Fruit fly (Drosophila melanogaster) whole organism, embryonic: Measurements from ENCODE around the gene CG4631.
A peak's percentile ranks its signal among the peaks of the same experiment; 100 is the strongest.

Experiments
- Abd-B ChIP-seq: fragments of 200-800 bp; sonication (Bioruptor generic); optimal IDR thresholded peaks from 2 replicates; lab custom pipeline; 2018; ENCODE audit warnings: missing biosample characterization, mild to moderate bottlenecking, missing genetic modification characterization, moderate library complexity
- Asciz ChIP-seq: fragments of 200-800 bp; sonication (Bioruptor generic); optimal IDR thresholded peaks from 2 replicates; lab custom pipeline; 2017; ENCODE audit warnings: missing biosample characterization, mild to moderate bottlenecking, missing genetic modification characterization, missing genetic modification reagents
- CG10431 ChIP-seq: fragments of 200-800 bp; sonication (Bioruptor generic); optimal IDR thresholded peaks from 3 replicates; lab custom pipeline; 2018; ENCODE audit warnings: missing biosample characterization, mild to moderate bottlenecking, missing genetic modification characterization
- CG14667 ChIP-seq: fragments of 200-800 bp; sonication (Bioruptor generic); IDR thresholded peaks from 2 replicates; pipeline ENCODE4 v1.3.6; 2022; ENCODE audit warnings: missing biosample characterization, missing genetic modification characterization
- CG14710 ChIP-seq: fragments of 200-800 bp; sonication (Bioruptor generic); optimal IDR thresholded peaks from 3 replicates; lab custom pipeline; 2019; ENCODE audit warnings: missing biosample characterization, mild to moderate bottlenecking, missing genetic modification characterization, moderate library complexity
- CG1647 ChIP-seq: fragments of 200-800 bp; sonication (Bioruptor generic); optimal IDR thresholded peaks from 3 replicates; lab custom pipeline; 2016; ENCODE audit warnings: missing biosample characterization, missing genetic modification characterization
- CG17359 ChIP-seq: fragments of 200-800 bp; sonication (Bioruptor generic); optimal IDR thresholded peaks from 3 replicates; lab custom pipeline; 2018; ENCODE audit warnings: missing biosample characterization, mild to moderate bottlenecking, missing genetic modification characterization, moderate library complexity
- CG17829 ChIP-seq: fragments of 200-800 bp; optimal IDR thresholded peaks from 2 replicates; lab custom pipeline; 2019; ENCODE audit warnings: missing biosample characterization, mild to moderate bottlenecking, missing genetic modification characterization, moderate library complexity
- CG2199 ChIP-seq: fragments of 200-800 bp; sonication (Bioruptor generic); IDR thresholded peaks from 3 replicates; pipeline ENCODE4 v1.3.6; 2022; ENCODE audit warnings: missing biosample characterization, missing genetic modification characterization
- CG30403 ChIP-seq: fragments of 200-800 bp; sonication (Bioruptor generic); optimal IDR thresholded peaks from 3 replicates; lab custom pipeline; 2016; ENCODE audit warnings: missing biosample characterization, missing genetic modification characterization
- CG4360 ChIP-seq: fragments of 200-800 bp; sonication (Bioruptor generic); IDR thresholded peaks from 2 replicates; pipeline ENCODE4 v1.3.6; 2022; ENCODE audit warnings: missing biosample characterization, missing genetic modification characterization
- CG43689 ChIP-seq: fragments of 200-800 bp; sonication (Bioruptor generic); IDR thresholded peaks from 2 replicates; pipeline ENCODE4 v1.3.6; 2022; ENCODE audit warnings: missing biosample characterization, missing genetic modification characterization
- CG4404 ChIP-seq: fragments of 200-800 bp; sonication (Bioruptor generic); IDR thresholded peaks from 2 replicates; pipeline ENCODE4 v1.3.6; 2022; ENCODE audit warnings: missing biosample characterization, missing genetic modification characterization
- CG6689 ChIP-seq: fragments of 200-800 bp; sonication (Bioruptor generic); IDR thresholded peaks from 2 replicates; pipeline ENCODE4 v1.3.6; 2022; ENCODE audit warnings: missing biosample characterization, missing genetic modification characterization
- CG6765 ChIP-seq: fragments of 200-800 bp; sonication (Bioruptor generic); optimal IDR thresholded peaks from 3 replicates; lab custom pipeline; 2017; ENCODE audit warnings: missing biosample characterization, mild to moderate bottlenecking, missing genetic modification characterization
- CG7786 ChIP-seq: fragments of 200-800 bp; sonication (Bioruptor generic); optimal IDR thresholded peaks from 2 replicates; lab custom pipeline; 2016; ENCODE audit warnings: missing biosample characterization, missing genetic modification characterization
- CG8388 ChIP-seq: fragments of 200-800 bp; sonication (Bioruptor generic); optimal IDR thresholded peaks from 2 replicates; lab custom pipeline; 2019; ENCODE audit warnings: missing biosample characterization, mild to moderate bottlenecking, missing genetic modification characterization, moderate library complexity
- Dek ChIP-seq: fragments of 200-800 bp; sonication (Bioruptor generic); optimal IDR thresholded peaks from 3 replicates; lab custom pipeline; 2019; ENCODE audit warnings: missing biosample characterization, mild to moderate bottlenecking, missing genetic modification characterization, moderate library complexity
- Dfd ChIP-seq, 2 experiments: fragments of >200 bp; optimal IDR thresholded peaks; 2 replicates each; lab custom pipeline; 2017; ENCODE audit warnings: missing biosample characterization in 2 of 2, missing genetic modification characterization in 2 of 2
- Dip2 ChIP-seq: fragments of 200-800 bp; sonication (Bioruptor generic); IDR thresholded peaks from 2 replicates; pipeline ENCODE4 v1.3.6; 2022; ENCODE audit warnings: missing biosample characterization, missing genetic modification characterization
- Ets65A ChIP-seq: fragments of 200-800 bp; sonication (Bioruptor generic); peaks from one replicate; lab custom pipeline; 2016; ENCODE audit warnings: missing biosample characterization, missing genetic modification characterization
- HLHmδ ChIP-seq: fragments of 200-800 bp; sonication (Bioruptor generic); optimal IDR thresholded peaks from 2 replicates; lab custom pipeline; 2018; ENCODE audit warnings: missing biosample characterization, mild to moderate bottlenecking, missing genetic modification characterization, moderate library complexity
- Lhr ChIP-seq: fragments of 200-800 bp; sonication (Bioruptor generic); optimal IDR thresholded peaks from 3 replicates; lab custom pipeline; 2017; ENCODE audit warnings: mild to moderate bottlenecking, missing biosample characterization, missing genetic modification reagents, missing genetic modification characterization
- Med ChIP-seq: fragments of 200-800 bp; sonication (Bioruptor generic); peaks from one replicate; lab custom pipeline; 2016; ENCODE audit warnings: missing biosample characterization, missing genetic modification characterization, mild to moderate bottlenecking, inconsistent platforms, moderate library complexity
- Neu2 ChIP-seq: fragments of 200-800 bp; sonication (Bioruptor generic); optimal IDR thresholded peaks from 3 replicates; lab custom pipeline; 2016; ENCODE audit warnings: missing biosample characterization, missing genetic modification characterization, borderline replicate concordance
- Nf-YB ChIP-seq: fragments of 200-800 bp; sonication (Bioruptor generic); optimal IDR thresholded peaks from 3 replicates; lab custom pipeline; 2019; ENCODE audit warnings: missing biosample characterization, mild to moderate bottlenecking, missing genetic modification characterization, moderate library complexity
- Opbp ChIP-seq: fragments of 200-800 bp; sonication (Bioruptor generic); IDR thresholded peaks from 3 replicates; pipeline ENCODE4 v1.3.6; 2022; ENCODE audit warnings: missing biosample characterization, missing genetic modification characterization; ENCODE audit not compliant: partially characterized antibody
- Pdp1 ChIP-seq, 2 experiments: fragments of 200-800 bp; sonication (Bioruptor generic); optimal IDR thresholded peaks; 3 replicates each; lab custom pipeline; 2016; ENCODE audit warnings: missing biosample characterization in 2 of 2, missing genetic modification characterization in 2 of 2, mild to moderate bottlenecking in 1 of 2, moderate library complexity in 1 of 2
- Poxn ChIP-seq: fragments of 200-800 bp; sonication (Bioruptor generic); IDR thresholded peaks from 2 replicates; pipeline ENCODE4 v1.3.6; 2022; ENCODE audit warnings: missing biosample characterization, missing genetic modification characterization
- Ptx1 ChIP-seq: fragments of 200-800 bp; sonication (Bioruptor generic); IDR thresholded peaks from 2 replicates; pipeline ENCODE4 v1.3.6; 2022; ENCODE audit warnings: missing biosample characterization, missing genetic modification characterization
- Sox100B ChIP-seq: fragments of 200-800 bp; sonication (Bioruptor generic); optimal IDR thresholded peaks from 3 replicates; lab custom pipeline; 2018; ENCODE audit warnings: missing biosample characterization, mild to moderate bottlenecking, missing genetic modification characterization
- Spps ChIP-seq: fragments of 200-800 bp; sonication (Bioruptor generic); optimal IDR thresholded peaks from 2 replicates; lab custom pipeline; 2018; ENCODE audit warnings: missing biosample characterization, mild to moderate bottlenecking, missing genetic modification characterization
- croc ChIP-seq: fragments of 200-800 bp; sonication (Bioruptor generic); conservative IDR thresholded peaks from 3 replicates; pipeline ENCODE4 v1.3.6; 2022; ENCODE audit warnings: missing biosample characterization, missing genetic modification characterization
- cwo ChIP-seq: fragments of 200-800 bp; sonication (Bioruptor generic); optimal IDR thresholded peaks from 3 replicates; lab custom pipeline; 2017; ENCODE audit warnings: missing biosample characterization, missing genetic modification characterization, mild to moderate bottlenecking, moderate library complexity, missing genetic modification reagents
- dmrt99B ChIP-seq: fragments of 200-800 bp; sonication (Bioruptor generic); optimal IDR thresholded peaks from 2 replicates; lab custom pipeline; 2018; ENCODE audit warnings: missing biosample characterization, mild to moderate bottlenecking, missing genetic modification characterization, moderate library complexity
- emc ChIP-seq: fragments of 200-800 bp; sonication (Bioruptor generic); optimal IDR thresholded peaks from 2 replicates; lab custom pipeline; 2016; ENCODE audit warnings: missing biosample characterization, missing genetic modification characterization
- fd3F ChIP-seq: fragments of 200-800 bp; sonication (Bioruptor generic); optimal IDR thresholded peaks from 2 replicates; lab custom pipeline; 2018; ENCODE audit warnings: missing biosample characterization, mild to moderate bottlenecking, missing genetic modification characterization, moderate library complexity
- gfzf ChIP-seq: fragments of 200-800 bp; sonication (Bioruptor generic); optimal IDR thresholded peaks from 2 replicates; lab custom pipeline; 2016; ENCODE audit warnings: missing biosample characterization, mild to moderate bottlenecking, missing genetic modification characterization, moderate library complexity
- gt ChIP-seq: fragments of 200-800 bp; sonication (Bioruptor generic); IDR thresholded peaks from 2 replicates; pipeline ENCODE4 v1.3.6; 2022; ENCODE audit warnings: missing biosample characterization, missing genetic modification characterization
- her ChIP-seq: fragments of 200-800 bp; sonication (Bioruptor generic); optimal IDR thresholded peaks from 2 replicates; lab custom pipeline; 2016; ENCODE audit warnings: missing biosample characterization, missing genetic modification characterization
- jigr1 ChIP-seq: fragments of 200-800 bp; sonication (Bioruptor generic); IDR thresholded peaks from 3 replicates; pipeline ENCODE4 v1.3.6; 2022; ENCODE audit warnings: missing biosample characterization, missing genetic modification characterization
- lola ChIP-seq, 3 experiments: fragments of >200 bp in 2 of 3; fragments of 200-800 bp in 1 of 3; sonication (Bioruptor generic) in 1 of 3; optimal IDR thresholded peaks; 2 replicates each; lab custom pipeline; 2017 to 2019; ENCODE audit warnings: missing biosample characterization in 3 of 3, missing genetic modification characterization in 3 of 3, mild to moderate bottlenecking in 1 of 3, moderate library complexity in 1 of 3
- mam ChIP-seq: fragments of 200-800 bp; sonication (Bioruptor generic); optimal IDR thresholded peaks from 3 replicates; lab custom pipeline; 2016; ENCODE audit warnings: missing biosample characterization, missing genetic modification characterization
- otp ChIP-seq: fragments of 200-800 bp; sonication (Bioruptor generic); IDR thresholded peaks from 3 replicates; pipeline ENCODE4, ENCODE4 v1.3.6; 2022; ENCODE audit warnings: missing biosample characterization, missing genetic modification characterization
- pum ChIP-seq: fragments of 200-800 bp; sonication (Bioruptor generic); optimal IDR thresholded peaks from 2 replicates; lab custom pipeline; 2016; ENCODE audit warnings: missing biosample characterization, missing genetic modification characterization
- sima ChIP-seq: fragments of 200-800 bp; sonication (Bioruptor generic); optimal IDR thresholded peaks from 2 replicates; lab custom pipeline; 2016; ENCODE audit warnings: missing biosample characterization, missing genetic modification characterization
- sr ChIP-seq: fragments of 200-800 bp; sonication (Bioruptor generic); IDR thresholded peaks from 3 replicates; pipeline ENCODE4 v1.3.6; 2022; ENCODE audit warnings: missing biosample characterization, missing genetic modification characterization
- twi ChIP-seq: fragments of 200-800 bp; optimal IDR thresholded peaks from 2 replicates; lab custom pipeline; 2019; ENCODE audit warnings: missing biosample characterization, mild to moderate bottlenecking, missing genetic modification characterization, moderate library complexity
- unpg ChIP-seq: fragments of 200-800 bp; sonication (Bioruptor generic); optimal IDR thresholded peaks from 3 replicates; lab custom pipeline; 2018; ENCODE audit warnings: missing biosample characterization, mild to moderate bottlenecking, missing genetic modification characterization, moderate library complexity

Gene CG4631

DNA sequence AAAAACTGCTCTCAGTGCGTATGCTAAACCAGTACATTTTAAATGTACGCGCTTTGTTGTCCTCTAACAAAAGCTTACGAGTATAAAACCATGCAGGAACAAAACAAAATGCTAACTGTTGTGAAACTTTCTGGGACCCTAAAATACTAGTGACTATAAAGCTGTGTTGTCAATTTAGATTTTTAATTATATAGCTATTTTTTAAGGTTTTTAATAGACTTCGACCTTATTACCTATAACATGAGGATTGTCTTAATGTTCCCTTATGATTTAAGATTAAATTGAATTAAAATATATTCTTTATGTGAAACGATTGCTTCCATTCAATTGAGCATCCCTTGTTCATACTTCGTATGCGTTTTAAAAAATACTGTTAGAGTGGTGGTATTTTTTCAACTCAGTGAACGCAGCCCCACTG is 49.5 kb downstream of the CG4631 start (continued):
- peak; percentile 82 for TF ChIP-seq CG17829 (tag; lab: Kevin White, UChicago)
- peak; percentile 76 for TF ChIP-seq CG30403 (GFP tag; lab: Kevin White, UChicago)
- TF ChIP-seq CG10431 (GFP tag; lab: Kevin White, UChicago) = no peak
- peak; percentile 12 for TF ChIP-seq Asciz (GFP tag; lab: Kevin White, UChicago)
- TF ChIP-seq Nf-YB = no peak
- TF ChIP-seq CG14667 (GFP tag; lab: Robert Waterston, UW) = peak; percentile 78
- peak; percentile 80 for TF ChIP-seq CG14710
- TF ChIP-seq fd3F = peak; percentile 39
- TF ChIP-seq CG7786 (GFP tag; lab: Kevin White, UChicago) = peak; percentile 34
- no peak for TF ChIP-seq cwo (GFP tag; lab: Kevin White, UChicago)
- peak; percentile 43 for TF ChIP-seq croc (GFP tag; lab: Robert Waterston, UW)
- peak; percentile 79; the same call in 1 of the 3 replicates for TF ChIP-seq jigr1 (GFP tag; lab: Robert Waterston, UW)
- TF ChIP-seq CG17359 (tag; lab: Kevin White, UChicago) = no peak
- peak; percentile 77 for TF ChIP-seq CG6689 (GFP tag; lab: Robert Waterston, UW)
- TF ChIP-seq pum = no peak
- peak; percentile 66 for TF ChIP-seq Dek (tag; lab: Kevin White, UChicago)
- TF ChIP-seq gt (GFP tag; lab: Robert Waterston, UW) = peak; percentile 51
- TF ChIP-seq emc (GFP tag; lab: Kevin White, UChicago) = no peak
- TF ChIP-seq Abd-B = peak; percentile 88
- peak; percentile 59 for TF ChIP-seq CG4404
- peak; percentile 57 for TF ChIP-seq CG8388 (GFP tag; lab: Kevin White, UChicago)
- TF ChIP-seq twi = peak; percentile 30
- no peak for TF ChIP-seq her
- peak; percentile 34 for TF ChIP-seq CG1647
- TF ChIP-seq gfzf (GFP tag; lab: Kevin White, UChicago) = peak; percentile 76
- no peak for TF ChIP-seq Opbp
- TF ChIP-seq CG43689 (GFP tag; lab: Robert Waterston, UW) = no peak
- TF ChIP-seq CG6765 (GFP tag; lab: Kevin White, UChicago) = no peak
- no peak for TF ChIP-seq sima (GFP tag; lab: Kevin White, UChicago)
- TF ChIP-seq otp (GFP tag; lab: Robert Waterston, UW) = peak; percentile 65; the same call in 2 of the 3 replicates
- peak; percentile 78 for TF ChIP-seq Lhr
- TF ChIP-seq dmrt99B (tag; lab: Kevin White, UChicago) = no peak
- TF ChIP-seq Pdp1 (GFP tag; optimal IDR thresholded peaks at IDR 0.05; lab: Kevin White, UChicago) = peak; percentile 27 to 50
- TF ChIP-seq Neu2 (GFP tag; lab: Kevin White, UChicago) = no peak
- no peak for TF ChIP-seq HLHmδ (GFP tag; lab: Kevin White, UChicago)
- peak in 1 of 3 experiments; percentile 73 for TF ChIP-seq lola (GFP tag; optimal IDR thresholded peaks at IDR 0.05; lab: Kevin White, UChicago)
- TF ChIP-seq Spps (tag; lab: Kevin White, UChicago) = peak; percentile 35
- no peak for TF ChIP-seq unpg

DNA sequence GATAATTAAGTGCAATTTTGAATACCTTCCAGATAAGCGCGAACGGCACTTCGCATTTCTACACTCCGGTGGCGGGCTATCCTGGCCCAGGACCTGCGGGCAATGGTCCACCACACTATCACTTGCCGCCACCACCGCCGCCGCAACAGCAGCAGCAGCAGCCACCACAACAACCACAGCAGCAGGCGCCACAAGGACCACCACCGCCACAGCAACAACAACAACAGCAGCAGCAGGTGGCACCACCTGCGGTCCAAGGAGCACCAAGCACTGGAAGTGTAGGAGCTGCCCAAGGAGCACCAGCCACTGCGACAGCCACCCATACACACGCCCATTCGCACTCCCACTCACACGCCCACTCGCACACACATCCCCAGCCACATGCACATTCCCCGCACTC is 50.3 kb downstream of the CG4631 start:
- no peak for TF ChIP-seq Poxn (GFP tag; lab: Robert Waterston, UW)
- TF ChIP-seq mam = no peak
- TF ChIP-seq Dip2 = no peak
- TF ChIP-seq sr = 0 out of 3 replicates have a peak, but pooled peaks have one; percentile 24
- TF ChIP-seq CG4360 (GFP tag; lab: Robert Waterston, UW) = peak; percentile 48
- peak; percentile 88 for TF ChIP-seq Ets65A (GFP tag; lab: Kevin White, UChicago)
- TF ChIP-seq Sox100B (GFP tag; lab: Kevin White, UChicago) = no peak
- peak in 1 of 2 experiments; percentile 88 for TF ChIP-seq Dfd (GFP tag; optimal IDR thresholded peaks at IDR 0.05; lab: Kevin White, UChicago)
- TF ChIP-seq Ptx1 (GFP tag; lab: Robert Waterston, UW) = no peak
- TF ChIP-seq CG2199 (GFP tag; lab: Robert Waterston, UW) = 0 out of 3 replicates have a peak, but pooled peaks have one; percentile 8
- peak; percentile 33 for TF ChIP-seq Med (GFP tag; lab: Kevin White, UChicago)
